Worm (Caenorhabditis elegans) whole organism, midembryonic: Measurements from ENCODE around the gene K08H2.10.
A peak's percentile ranks its signal among the peaks of the same experiment; 100 is the strongest.

Experiments used
- T22C8.4 ChIP-seq: fragments of 200-800 bp; sonication (Bioruptor generic); IDR thresholded peaks from 2 replicates; pipeline ENCODE4 v1.3.6; 2022; ENCODE audit warnings: missing genetic modification characterization, missing compliant biosample characterization
- cog-1 ChIP-seq: sonication (generic microtip); optimal IDR thresholded peaks from 2 replicates; lab custom pipeline; 2016; ENCODE audit warnings: missing genetic modification characterization, missing compliant biosample characterization
- flt-1 ChIP-seq: fragments of 200-800 bp; sonication (Bioruptor generic); IDR thresholded peaks from 2 replicates; pipeline ENCODE4 v1.3.6; 2022; ENCODE audit warnings: missing genetic modification characterization, missing compliant biosample characterization
- klf-2 ChIP-seq: fragments of 200-800 bp; sonication (Bioruptor generic); conservative IDR thresholded peaks from 2 replicates; pipeline ENCODE4 v1.3.6; 2022; ENCODE audit warnings: missing genetic modification reagents, missing genetic modification characterization, missing compliant biosample characterization
- med-1 ChIP-seq: sonication (generic microtip); optimal IDR thresholded peaks from 2 replicates; lab custom pipeline; 2017; ENCODE audit warnings: missing genetic modification characterization, mild to moderate bottlenecking, missing compliant biosample characterization, antibody characterized with exemption, missing genetic modification reagents; ENCODE audit not compliant: insufficient read depth
- ref-1 ChIP-seq: fragments of 200-800 bp; sonication (Bioruptor generic); conservative IDR thresholded peaks from 2 replicates; pipeline ENCODE4 v1.3.6; 2022; ENCODE audit warnings: missing genetic modification reagents, missing genetic modification characterization, missing compliant biosample characterization
- tab-1 ChIP-seq: fragments of 200-800 bp; sonication (Bioruptor generic); IDR thresholded peaks from 2 replicates; pipeline ENCODE4 v1.3.6; 2022; ENCODE audit warnings: missing genetic modification characterization, missing compliant biosample characterization
- ztf-23 ChIP-seq: fragments of 200-800 bp; sonication (Bioruptor generic); IDR thresholded peaks from 2 replicates; pipeline ENCODE4 v1.3.6; 2022; ENCODE audit warnings: missing genetic modification reagents, missing genetic modification characterization, missing compliant biosample characterization
- ztf-29 ChIP-seq: fragments of 200-800 bp; sonication (Bioruptor generic); IDR thresholded peaks from 2 replicates; pipeline ENCODE4 v1.3.6; 2022; ENCODE audit warnings: missing genetic modification reagents, missing genetic modification characterization, missing compliant biosample characterization

The K08H2.10 gene

DNA sequence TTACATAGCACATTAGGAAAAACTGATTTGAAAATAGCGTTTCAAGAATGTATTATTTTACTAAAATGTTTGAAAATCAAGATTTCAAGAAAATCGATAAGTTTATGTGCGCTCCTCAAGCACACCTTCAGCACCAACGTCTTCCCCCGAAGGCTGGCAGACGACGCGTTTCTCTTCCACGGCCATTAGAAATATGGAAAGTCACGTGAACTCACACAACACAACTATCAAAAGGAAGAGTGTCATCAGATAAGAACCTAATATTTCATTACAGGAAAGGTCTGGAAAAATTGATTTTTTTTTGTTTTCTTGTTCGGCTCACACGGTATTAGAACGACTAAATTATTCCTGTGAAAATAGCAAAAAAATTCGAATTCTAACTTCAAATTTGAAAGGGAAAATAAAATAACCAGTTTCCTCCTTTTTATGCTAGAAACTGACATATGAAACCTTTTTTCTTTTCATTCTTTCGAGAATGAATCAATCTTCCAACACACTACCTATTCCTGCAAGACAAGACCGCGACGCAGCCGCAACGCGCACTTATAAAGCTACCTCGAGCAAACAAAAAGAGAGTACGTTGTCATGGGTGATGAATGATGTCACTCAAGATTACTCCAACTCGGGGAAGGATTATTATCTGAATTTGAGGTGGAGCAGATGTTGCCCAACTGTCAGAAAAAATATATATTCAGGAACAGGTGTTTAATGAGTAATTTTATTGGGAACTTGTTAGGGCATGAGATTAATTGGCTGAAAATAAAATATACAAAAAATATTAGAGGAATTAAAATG, 32.3 kb upstream of the K08H2.10 start:
- TF ChIP-seq cog-1 (peak; percentile 17), ref-1 (GFP tag; lab: Robert Waterston, UW) (no peak)

DNA sequence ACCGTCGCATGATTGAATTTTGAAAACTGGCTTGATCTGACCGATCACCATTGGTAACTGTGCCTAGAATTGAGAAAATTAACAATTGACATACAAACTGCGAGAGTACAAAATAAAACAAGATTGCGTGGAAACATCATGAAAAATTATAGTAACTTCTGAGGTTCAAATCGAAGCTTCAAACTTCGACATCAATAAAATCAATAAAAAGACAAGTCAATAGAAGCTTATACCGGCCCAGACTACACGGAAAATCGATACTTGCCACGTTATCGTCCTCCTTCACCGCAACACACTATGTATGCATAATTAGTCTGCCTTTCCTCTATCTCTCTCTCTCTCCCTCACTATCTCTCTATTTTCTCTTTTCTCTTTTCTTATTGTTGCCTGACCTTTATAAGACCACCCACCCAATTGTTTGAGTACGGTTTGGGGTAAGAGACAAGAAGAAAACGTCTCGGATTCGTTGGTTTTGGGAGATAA, 31.0 kb upstream of the K08H2.10 start, which contains the start of gene skr-21:
Gene skr-21 (minus strand): TSS at position 51 of the 483 bp plus-strand sequence.
- TF ChIP-seq ref-1 (GFP tag; lab: Robert Waterston, UW) (no peak), T22C8.4 (peak; percentile 87), flt-1 (GFP tag; lab: Robert Waterston, UW) (no peak; the same call in 1 of the 2 replicates), cog-1 (peak; percentile 35)

DNA sequence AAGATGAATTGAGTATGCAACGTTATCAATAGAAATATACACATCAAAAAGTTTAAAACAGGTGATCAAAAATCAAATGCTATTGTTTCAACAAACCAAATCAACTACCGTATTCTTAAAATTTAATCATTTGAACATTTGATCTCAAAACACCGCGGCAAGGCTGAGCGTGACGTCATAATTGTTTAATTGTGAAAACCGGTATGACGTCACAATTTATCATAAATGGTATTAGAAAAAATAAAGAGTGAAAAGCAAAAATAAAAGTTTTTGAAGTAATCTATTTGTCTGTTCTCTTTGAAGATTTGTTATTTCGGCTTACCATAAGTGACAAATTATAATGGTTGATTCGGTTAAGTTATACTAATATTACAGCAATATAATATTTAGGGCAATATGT, 29.8 kb upstream of the K08H2.10 start:
- TF ChIP-seq cog-1 (no peak), tab-1 (no peak), T22C8.4 (no peak), klf-2 (GFP tag; lab: Robert Waterston, UW) (no peak), ztf-23 (GFP tag; lab: Robert Waterston, UW) (no peak), ref-1 (GFP tag; lab: Robert Waterston, UW) (no peak), med-1 (GFP tag; lab: Kevin White, UChicago) (no peak), ztf-29 (GFP tag; lab: Robert Waterston, UW) (no peak), flt-1 (GFP tag; lab: Robert Waterston, UW) (no peak)

DNA sequence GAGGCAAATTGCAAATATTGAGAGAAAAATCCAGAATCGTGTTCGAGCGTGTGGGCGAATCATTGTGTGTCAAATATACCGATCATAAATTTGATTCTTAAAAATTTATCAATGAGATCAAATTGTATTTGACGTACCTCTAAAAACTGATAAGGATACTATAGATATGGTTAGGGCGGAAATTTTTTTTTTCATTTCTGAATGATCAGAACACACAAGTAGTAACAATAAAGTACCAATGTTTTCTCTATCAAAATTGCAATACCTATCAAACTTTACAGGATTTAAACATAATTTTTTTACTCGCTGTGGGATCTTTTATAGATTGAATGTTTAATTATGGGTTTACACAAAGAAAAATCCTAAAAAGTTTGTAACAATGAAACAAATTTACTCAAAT, 25.3 kb upstream of the K08H2.10 start, which contains the start of gene bgnt-1.5:
Gene bgnt-1.5 (minus strand): TSS at position 101 of the 400 bp plus-strand sequence.
- TF ChIP-seq ztf-29 (GFP tag; lab: Robert Waterston, UW) (no peak), ztf-23 (GFP tag; lab: Robert Waterston, UW) (no peak), T22C8.4 (no peak), tab-1 (no peak), flt-1 (GFP tag; lab: Robert Waterston, UW) (no peak), cog-1 (no peak), klf-2 (GFP tag; lab: Robert Waterston, UW) (no peak), med-1 (GFP tag; lab: Kevin White, UChicago) (no peak), ref-1 (GFP tag; lab: Robert Waterston, UW) (no peak)

DNA sequence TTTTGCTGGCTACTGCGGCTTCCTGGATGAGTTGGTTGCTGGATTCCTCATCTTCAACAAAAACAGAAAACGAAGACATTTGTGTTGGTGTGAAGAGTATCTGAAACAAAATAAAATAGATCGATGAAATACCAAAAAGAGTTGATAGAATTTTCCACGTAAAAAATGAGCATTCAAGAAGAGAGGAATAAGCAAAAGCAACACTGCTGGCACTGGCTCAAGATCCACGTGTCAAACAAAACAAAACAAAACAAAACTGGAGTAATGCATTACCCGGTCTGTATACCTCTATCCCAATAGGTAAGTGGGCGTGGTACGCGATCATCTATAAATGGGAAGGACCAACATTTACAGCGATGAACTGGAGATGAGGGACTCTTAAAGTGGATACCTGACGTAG, 22.7 kb upstream of the K08H2.10 start, which contains the start of gene K08H2.2:
Gene K08H2.2 (minus strand): TSS at position 101 of the 400 bp plus-strand sequence.
- no peak for TF ChIP-seq ztf-23 (GFP tag; lab: Robert Waterston, UW)
- TF ChIP-seq med-1 (GFP tag; lab: Kevin White, UChicago): no peak
- TF ChIP-seq ref-1 (GFP tag; lab: Robert Waterston, UW): no peak
- TF ChIP-seq cog-1: no peak
- TF ChIP-seq ztf-29 (GFP tag; lab: Robert Waterston, UW): no peak
- no peak for TF ChIP-seq tab-1
- no peak for TF ChIP-seq T22C8.4
- no peak for TF ChIP-seq klf-2 (GFP tag; lab: Robert Waterston, UW)
- TF ChIP-seq flt-1 (GFP tag; lab: Robert Waterston, UW): no peak

DNA sequence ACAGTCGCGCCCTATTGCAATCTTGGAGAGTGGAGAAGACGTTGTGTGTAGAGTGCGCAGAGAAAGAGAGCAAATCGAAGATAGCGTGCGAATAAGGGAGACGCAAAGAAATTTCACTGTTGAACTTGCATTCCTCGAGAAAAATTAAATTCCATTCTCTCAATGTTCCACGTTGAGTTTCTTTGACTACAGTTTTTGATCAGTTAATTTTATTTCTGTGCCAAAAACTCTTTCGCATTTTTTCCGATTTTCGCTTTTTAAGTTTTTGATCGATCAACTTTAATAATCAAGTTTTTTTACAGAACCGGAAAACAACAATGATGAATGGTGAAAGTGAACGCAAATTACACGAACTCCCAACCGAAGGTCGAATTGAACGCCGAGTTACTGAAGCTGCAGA, 20.5 kb upstream of the K08H2.10 start, which contains the start of gene K08H2.3:
Gene K08H2.3 (plus strand): TSS at position 301 of the 400 bp plus-strand sequence.
- TF ChIP-seq tab-1: no peak
- TF ChIP-seq cog-1: no peak
- TF ChIP-seq T22C8.4: no peak
- no peak for TF ChIP-seq flt-1 (GFP tag; lab: Robert Waterston, UW)
- no peak for TF ChIP-seq ztf-23 (GFP tag; lab: Robert Waterston, UW)
- TF ChIP-seq ztf-29 (GFP tag; lab: Robert Waterston, UW): no peak
- no peak for TF ChIP-seq ref-1 (GFP tag; lab: Robert Waterston, UW)
- no peak for TF ChIP-seq klf-2 (GFP tag; lab: Robert Waterston, UW)
- no peak for TF ChIP-seq med-1 (GFP tag; lab: Kevin White, UChicago)

DNA sequence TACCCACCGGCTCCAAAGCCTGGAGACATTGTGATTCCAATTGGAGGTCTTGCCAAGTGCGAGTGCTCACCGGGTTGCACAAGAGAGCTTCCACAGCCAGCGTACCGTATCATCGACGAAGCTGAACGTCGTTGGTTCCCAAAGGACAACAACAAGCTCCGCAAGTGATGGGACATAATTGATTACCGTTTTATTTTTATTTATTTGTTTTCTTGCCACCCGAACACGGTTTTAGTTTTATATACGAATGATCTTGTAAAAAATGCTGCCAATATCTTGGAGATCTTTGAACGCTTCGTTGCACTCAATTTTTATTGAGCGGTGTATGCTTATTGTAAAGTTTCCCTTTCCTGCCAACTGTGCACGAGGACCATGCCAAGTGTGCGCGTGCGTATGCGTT, 19.4 kb upstream of the K08H2.10 start, which contains the start of gene K08H2.4:
Gene K08H2.4 (plus strand): TSS at position 301 of the 400 bp plus-strand sequence.
- no peak for TF ChIP-seq ztf-29 (GFP tag; lab: Robert Waterston, UW)
- no peak for TF ChIP-seq ref-1 (GFP tag; lab: Robert Waterston, UW)
- no peak for TF ChIP-seq flt-1 (GFP tag; lab: Robert Waterston, UW)
- TF ChIP-seq med-1 (GFP tag; lab: Kevin White, UChicago): no peak
- TF ChIP-seq klf-2 (GFP tag; lab: Robert Waterston, UW): no peak
- no peak for TF ChIP-seq ztf-23 (GFP tag; lab: Robert Waterston, UW)
- TF ChIP-seq T22C8.4: no peak
- TF ChIP-seq cog-1: no peak
- TF ChIP-seq tab-1: no peak

DNA sequence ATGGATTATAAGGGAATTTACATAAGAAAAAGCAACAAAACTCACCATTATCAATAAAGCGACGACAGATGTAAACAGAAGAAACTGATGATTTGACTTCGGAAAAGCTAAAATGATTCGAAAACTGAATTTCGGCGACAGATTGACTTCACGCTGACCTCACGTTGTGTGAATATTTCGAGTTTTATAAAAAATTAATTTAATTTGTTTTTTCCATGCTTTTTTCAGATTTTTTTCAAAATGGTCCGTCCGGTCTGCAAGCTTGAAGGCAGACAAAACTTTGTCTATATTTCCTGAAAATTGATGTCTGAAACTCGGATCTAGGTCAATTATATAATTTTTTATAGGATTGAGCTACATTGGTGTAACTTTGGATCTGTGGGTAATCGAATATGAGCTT, 15.4 kb upstream of the K08H2.10 start, which contains the start of gene K08H2.5:
Gene K08H2.5 (minus strand): TSS at position 101 of the 400 bp plus-strand sequence.
- TF ChIP-seq ztf-23 (GFP tag; lab: Robert Waterston, UW): no peak
- no peak for TF ChIP-seq ref-1 (GFP tag; lab: Robert Waterston, UW)
- TF ChIP-seq ztf-29 (GFP tag; lab: Robert Waterston, UW): no peak
- TF ChIP-seq flt-1 (GFP tag; lab: Robert Waterston, UW): no peak
- no peak for TF ChIP-seq T22C8.4
- TF ChIP-seq tab-1: no peak
- no peak for TF ChIP-seq klf-2 (GFP tag; lab: Robert Waterston, UW)
- no peak for TF ChIP-seq med-1 (GFP tag; lab: Kevin White, UChicago)
- no peak for TF ChIP-seq cog-1

DNA sequence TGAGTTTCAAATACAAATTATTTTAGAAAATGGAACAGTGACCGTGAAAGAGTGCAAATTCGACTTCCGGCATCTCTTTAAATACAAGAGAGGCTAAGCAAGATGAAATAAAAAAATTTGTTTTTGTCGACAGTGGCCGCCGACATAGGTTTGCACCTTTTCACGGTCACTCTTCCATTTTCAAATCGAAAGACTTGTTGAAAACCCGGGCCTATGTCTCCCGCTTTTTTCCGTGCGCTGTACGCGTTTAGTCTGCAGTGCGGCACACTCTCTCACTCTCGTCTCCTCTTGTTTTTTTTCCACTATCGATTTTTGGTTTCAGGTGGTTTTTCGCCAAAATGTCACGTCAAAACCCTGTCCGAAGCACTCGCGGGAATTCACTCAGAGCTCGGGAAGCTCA, 12.5 kb upstream of the K08H2.10 start, which contains the start of gene hpl-1:
Gene hpl-1 (plus strand): TSS at position 301 of the 400 bp plus-strand sequence.
- no peak for TF ChIP-seq ztf-23 (GFP tag; lab: Robert Waterston, UW)
- TF ChIP-seq cog-1: no peak
- TF ChIP-seq ztf-29 (GFP tag; lab: Robert Waterston, UW): no peak
- TF ChIP-seq tab-1: no peak
- no peak for TF ChIP-seq ref-1 (GFP tag; lab: Robert Waterston, UW)
